Worm (Caenorhabditis elegans): ENCODE results near the gene dnpp-1.

DNA sequence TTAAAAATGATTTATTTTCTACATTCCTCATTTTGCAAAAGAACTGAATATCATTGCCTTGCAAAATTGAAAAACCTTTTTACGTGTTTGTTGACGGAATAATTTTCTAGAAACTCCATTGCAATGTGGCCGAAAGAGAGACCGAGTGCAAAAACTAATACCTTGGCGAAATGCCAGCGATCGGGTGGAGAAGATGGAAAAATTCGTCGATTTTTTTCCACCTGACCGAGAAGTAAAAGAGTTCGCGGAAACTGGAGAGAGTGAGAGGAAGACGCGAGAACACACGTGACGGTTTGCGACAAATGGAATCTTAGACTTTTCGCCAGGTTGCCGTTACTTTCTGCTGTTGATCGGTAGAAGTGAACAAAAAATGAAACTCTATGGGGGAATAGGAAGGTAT is 21.9 kb downstream of the dnpp-1 start:
- TF ChIP-seq unc-62 (GFP tag; optimal IDR thresholded peaks at IDR 0.05) (no peak), ztf-11 (tag; optimal IDR thresholded peaks at IDR 0.05) (no peak), snpc-4 (tag; optimal IDR thresholded peaks at IDR 0.05) (no peak), nhr-76 (tag; optimal IDR thresholded peaks at IDR 0.05) (no peak), cnd-1 (tag; optimal IDR thresholded peaks at IDR 0.05) (no peak), ceh-43 (GFP tag; optimal IDR thresholded peaks at IDR 0.05) (no peak), nhr-12 (tag; optimal IDR thresholded peaks at IDR 0.05) (no peak), flh-1 (GFP tag; optimal IDR thresholded peaks at IDR 0.05) (no peak), nhr-28 (tag; optimal IDR thresholded peaks at IDR 0.05) (no peak), hlh-1 (tag; optimal IDR thresholded peaks at IDR 0.05) (no peak), ceh-83 (GFP tag; optimal IDR thresholded peaks at IDR 0.05) (no peak), pha-4 (tag; optimal IDR thresholded peaks at IDR 0.05) (no peak)

Measured in whole organism, mixed stage, embryonic.